Worm (Caenorhabditis elegans) whole organism, young adult: ENCODE measurements around the gene oac-8.

ENCODE experiments used
- B0019.2 ChIP-seq: fragments of 200-800 bp; sonication (Bioruptor generic); conservative IDR thresholded peaks from 2 replicates; pipeline ENCODE4 v1.3.6; 2022; ENCODE audit warnings: missing genetic modification reagents, missing genetic modification characterization, missing compliant biosample characterization
- F23B12.7 ChIP-seq: sonication (generic microtip); optimal IDR thresholded peaks from 2 replicates; lab custom pipeline; 2017; ENCODE audit warnings: missing genetic modification characterization, mild to moderate bottlenecking, missing compliant biosample characterization, antibody characterized with exemption, moderate library complexity; ENCODE audit not compliant: insufficient read depth
- F33H1.4 ChIP-seq: fragments of 200-800 bp; sonication (Bioruptor generic); IDR thresholded peaks from 2 replicates; pipeline ENCODE4 v1.3.6; 2022; ENCODE audit warnings: missing genetic modification reagents, missing genetic modification characterization, missing compliant biosample characterization
- F39B2.1 ChIP-seq: fragments of 200-800 bp; sonication (Bioruptor generic); IDR thresholded peaks from 2 replicates; pipeline ENCODE4 v1.3.6; 2022; ENCODE audit warnings: missing genetic modification reagents, missing genetic modification characterization, missing compliant biosample characterization
- F55B11.4 ChIP-seq: sonication (generic microtip); optimal IDR thresholded peaks from 2 replicates; lab custom pipeline; 2016; ENCODE audit warnings: missing compliant biosample characterization, missing genetic modification characterization, borderline replicate concordance; ENCODE audit not compliant: insufficient read depth
- K12H6.12 ChIP-seq: fragments of 200-800 bp; sonication (Bioruptor generic); optimal IDR thresholded peaks from 2 replicates; lab custom pipeline; 2018; ENCODE audit warnings: mild to moderate bottlenecking, missing genetic modification characterization, missing compliant biosample characterization
- T07F8.4 ChIP-seq: sonication (generic microtip); optimal IDR thresholded peaks from 2 replicates; lab custom pipeline; 2016; ENCODE audit warnings: mild to moderate bottlenecking, missing genetic modification characterization, moderate library complexity, missing compliant biosample characterization
- T26A5.8 ChIP-seq: sonication (generic microtip); optimal IDR thresholded peaks from 2 replicates; lab custom pipeline; 2016; ENCODE audit warnings: missing genetic modification characterization, missing compliant biosample characterization
- Y67H2A.10 ChIP-seq: fragments of 200-800 bp; sonication (Bioruptor generic); conservative IDR thresholded peaks from 2 replicates; pipeline ENCODE4 v1.3.6; 2022; ENCODE audit warnings: missing genetic modification reagents, missing genetic modification characterization, missing compliant biosample characterization
- attf-5 ChIP-seq: fragments of 200-800 bp; sonication (Bioruptor generic); optimal IDR thresholded peaks from 2 replicates; lab custom pipeline; 2018; ENCODE audit warnings: mild to moderate bottlenecking, missing genetic modification characterization, missing compliant biosample characterization
- bed-1 ChIP-seq: fragments of 200-800 bp; sonication (Bioruptor generic); IDR thresholded peaks from 2 replicates; pipeline ENCODE4 v1.3.6; 2022; ENCODE audit warnings: missing genetic modification reagents, missing genetic modification characterization, missing compliant biosample characterization
- ccch-3 ChIP-seq: fragments of 200-800 bp; sonication (Bioruptor generic); optimal IDR thresholded peaks from 2 replicates; lab custom pipeline; 2018; ENCODE audit warnings: mild to moderate bottlenecking, missing genetic modification characterization, missing compliant biosample characterization
- cebp-1 ChIP-seq, 2 experiments: fragments of 200-800 bp in 1 of 2; sonication (Bioruptor generic) in 1 of 2; sonication (generic microtip) in 1 of 2; IDR thresholded peaks in 1 of 2; optimal IDR thresholded peaks in 1 of 2; 2 replicates each; pipeline versions ENCODE4 v1.3.6 to Lab custom; 2017 to 2022; ENCODE audit warnings: missing compliant biosample characterization in 2 of 2, missing genetic modification characterization in 2 of 2, mild to moderate bottlenecking in 1 of 2, missing genetic modification reagents in 1 of 2, moderate library complexity in 1 of 2
- ceh-40 ChIP-seq: fragments of 200-800 bp; sonication (Bioruptor generic); IDR thresholded peaks from 2 replicates; pipeline ENCODE4 v1.3.6; 2022; ENCODE audit warnings: missing genetic modification characterization, missing compliant biosample characterization
- ceh-91 ChIP-seq: fragments of 200-800 bp; sonication (Bioruptor generic); IDR thresholded peaks from 2 replicates; pipeline ENCODE4 v1.3.6; 2022; ENCODE audit warnings: missing genetic modification reagents, missing genetic modification characterization, missing compliant biosample characterization
- dox-1 ChIP-seq: fragments of 200-800 bp; sonication (Bioruptor generic); IDR thresholded peaks from 2 replicates; pipeline ENCODE4 v1.3.6; 2022; ENCODE audit warnings: missing genetic modification reagents, missing genetic modification characterization, missing compliant biosample characterization
- ekl-4 ChIP-seq: fragments of 200-800 bp; sonication (Bioruptor generic); IDR thresholded peaks from 2 replicates; pipeline ENCODE4 v1.3.6; 2022; ENCODE audit warnings: missing genetic modification reagents, missing genetic modification characterization, missing compliant biosample characterization
- gei-17 ChIP-seq: fragments of 200-800 bp; sonication (Bioruptor generic); optimal IDR thresholded peaks from 2 replicates; lab custom pipeline; 2018; ENCODE audit warnings: mild to moderate bottlenecking, missing genetic modification characterization, missing compliant biosample characterization
- hlh-12 ChIP-seq: sonication (generic microtip); optimal IDR thresholded peaks from 2 replicates; lab custom pipeline; 2016; ENCODE audit warnings: missing genetic modification characterization, missing compliant biosample characterization
- hmg-1.2 ChIP-seq: fragments of 200-800 bp; sonication (Bioruptor generic); IDR thresholded peaks from 2 replicates; pipeline ENCODE4 v1.3.6; 2022; ENCODE audit warnings: missing genetic modification reagents, missing genetic modification characterization, missing compliant biosample characterization
- let-607 ChIP-seq, 2 experiments: fragments of 200-800 bp in 1 of 2; sonication (Bioruptor generic) in 1 of 2; sonication (generic microtip) in 1 of 2; optimal IDR thresholded peaks; 2 replicates each; lab custom pipeline; 2016 to 2018; ENCODE audit warnings: mild to moderate bottlenecking in 2 of 2, missing compliant biosample characterization in 2 of 2, missing genetic modification characterization in 2 of 2, moderate library complexity in 2 of 2, missing genotype in 1 of 2
- lin-54 ChIP-seq: fragments of 200-800 bp; sonication (Bioruptor generic); optimal IDR thresholded peaks from 2 replicates; lab custom pipeline; 2018; ENCODE audit warnings: mild to moderate bottlenecking, missing genetic modification characterization, missing compliant biosample characterization
- lir-1 ChIP-seq: fragments of 200-800 bp; sonication (Bioruptor generic); conservative IDR thresholded peaks from 2 replicates; pipeline ENCODE4 v1.3.6; 2022; ENCODE audit warnings: missing genetic modification reagents, missing genetic modification characterization, missing compliant biosample characterization
- madf-8 ChIP-seq: fragments of 200-800 bp; sonication (Bioruptor generic); conservative IDR thresholded peaks from 2 replicates; pipeline ENCODE4 v1.3.6; 2022; ENCODE audit warnings: missing genetic modification reagents, missing genetic modification characterization, missing compliant biosample characterization
- mel-28 ChIP-seq: sonication (generic microtip); optimal IDR thresholded peaks from 2 replicates; lab custom pipeline; 2016; ENCODE audit warnings: borderline replicate concordance, mild to moderate bottlenecking, missing genetic modification characterization, missing compliant biosample characterization
- nfya-2 ChIP-seq: fragments of 200-800 bp; sonication (Bioruptor generic); IDR thresholded peaks from 2 replicates; pipeline ENCODE4 v1.3.6; 2022; ENCODE audit warnings: missing genetic modification reagents, missing genetic modification characterization, missing compliant biosample characterization
- nhr-27 ChIP-seq: fragments of 200-800 bp; sonication (Bioruptor generic); optimal IDR thresholded peaks from 2 replicates; lab custom pipeline; 2018; ENCODE audit warnings: mild to moderate bottlenecking, missing genetic modification characterization, moderate library complexity, missing compliant biosample characterization
- nhr-80 ChIP-seq: sonication (generic microtip); optimal IDR thresholded peaks from 2 replicates; lab custom pipeline; 2016; ENCODE audit warnings: missing genetic modification characterization, missing compliant biosample characterization
- snpc-3.4 ChIP-seq: sonication (generic microtip); optimal IDR thresholded peaks from 2 replicates; lab custom pipeline; 2017; ENCODE audit warnings: missing genetic modification characterization, mild to moderate bottlenecking, missing compliant biosample characterization, antibody characterized with exemption, moderate library complexity, missing genotype, missing genetic modification reagents
- zfh-2 ChIP-seq: fragments of 200-800 bp; sonication (Bioruptor generic); conservative IDR thresholded peaks from 2 replicates; pipeline ENCODE4 v1.3.6; 2022; ENCODE audit warnings: missing genetic modification reagents, missing genetic modification characterization, missing compliant biosample characterization
- ztf-25 ChIP-seq: fragments of 200-800 bp; sonication (Bioruptor generic); IDR thresholded peaks from 2 replicates; pipeline ENCODE4 v1.3.6; 2022; ENCODE audit warnings: missing genetic modification reagents, missing genetic modification characterization, missing compliant biosample characterization
- ztf-6 ChIP-seq: fragments of 200-800 bp; sonication (Bioruptor generic); IDR thresholded peaks from 2 replicates; pipeline ENCODE4 v1.3.6; 2022; ENCODE audit warnings: missing genetic modification reagents, missing genetic modification characterization, missing compliant biosample characterization

oac-8 gene

DNA sequence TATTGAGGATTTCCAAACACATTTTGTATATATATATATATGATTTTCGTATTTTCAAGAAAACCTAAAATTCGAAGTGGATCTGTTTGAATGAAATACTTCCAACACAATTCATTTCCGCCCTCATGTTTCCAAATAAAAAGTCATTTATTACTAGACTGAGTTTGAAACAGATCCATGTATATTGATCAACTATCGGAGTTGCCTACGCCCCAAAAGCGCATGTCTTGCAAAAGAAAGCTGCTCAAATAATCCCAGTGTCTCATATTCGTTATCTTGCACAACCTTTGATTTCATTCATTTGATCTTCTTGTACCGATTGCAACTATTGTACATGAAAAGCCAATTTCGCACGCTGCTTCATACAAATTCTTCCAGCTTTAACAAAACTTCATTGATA lies 18.3 kb downstream of the oac-8 start, which contains the start of gene R09H10.2:
TSS of gene R09H10.2 (plus strand) at position 301 of the 400 bp plus-strand sequence.
- TF ChIP-seq F55B11.4 (tag; lab: Kevin White, UChicago) (no peak), T26A5.8 (tag; lab: Kevin White, UChicago) (no peak), hlh-12 (tag; lab: Kevin White, UChicago) (no peak), gei-17 (GFP tag; lab: Kevin White, UChicago) (no peak), nfya-2 (no peak), F23B12.7 (tag; lab: Kevin White, UChicago) (no peak), hmg-1.2 (GFP tag; lab: Robert Waterston, UW) (no peak), B0019.2 (GFP tag; lab: Robert Waterston, UW) (no peak), ceh-91 (no peak), lin-54 (GFP tag; lab: Kevin White, UChicago) (no peak), K12H6.12 (tag; lab: Kevin White, UChicago) (no peak), bed-1 (GFP tag; lab: Robert Waterston, UW) (no peak), cebp-1 (GFP tag; IDR thresholded peaks at IDR 0.05; lab: Robert Waterston, UW) (no peak), cebp-1 (tag; optimal IDR thresholded peaks at IDR 0.05; lab: Kevin White, UChicago) (no peak), F33H1.4 (GFP tag; lab: Robert Waterston, UW) (no peak), madf-8 (no peak), mel-28 (tag; lab: Kevin White, UChicago) (no peak), F39B2.1 (GFP tag; lab: Robert Waterston, UW) (no peak)

DNA sequence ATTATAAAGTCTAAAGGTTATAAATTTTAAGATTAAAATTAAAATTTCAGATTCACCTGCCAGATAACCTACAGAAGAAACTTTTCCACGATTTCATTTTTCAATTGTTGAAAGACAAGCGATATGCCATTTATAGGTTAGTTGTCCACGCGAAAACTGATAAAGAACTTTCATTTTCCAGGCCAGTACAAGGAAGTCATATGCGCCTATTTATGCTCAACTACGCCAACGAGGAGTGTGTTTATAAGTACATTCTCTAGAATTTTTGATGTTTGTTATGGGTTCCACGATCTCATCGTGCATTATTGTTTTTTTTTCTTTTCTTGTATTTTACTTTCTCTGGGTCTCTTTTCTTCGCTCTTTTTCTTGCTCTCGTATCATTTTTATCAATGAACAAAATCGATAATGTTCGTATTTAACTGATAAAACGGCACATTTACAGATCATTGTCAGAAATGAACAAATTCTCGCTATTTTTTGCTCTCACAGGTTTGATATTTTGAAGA lies 22.3 kb downstream of the oac-8 start, which contains the start of gene R09H10.3:
TSS of gene R09H10.3 (plus strand) at position 456 of the 506 bp plus-strand sequence.
- TF ChIP-seq snpc-3.4 (tag; lab: Kevin White, UChicago) (no peak), attf-5 (GFP tag; lab: Kevin White, UChicago) (no peak), ceh-40 (GFP tag; lab: Robert Waterston, UW) (no peak), lir-1 (GFP tag; lab: Robert Waterston, UW) (no peak), K12H6.12 (tag; lab: Kevin White, UChicago) (no peak), cebp-1 (GFP tag; IDR thresholded peaks at IDR 0.05; lab: Robert Waterston, UW) (no peak), cebp-1 (tag; optimal IDR thresholded peaks at IDR 0.05; lab: Kevin White, UChicago) (no peak), let-607 (tag; optimal IDR thresholded peaks at IDR 0.05; lab: Kevin White, UChicago) (peak in 1 of 2 experiments; percentile 1), ccch-3 (GFP tag; lab: Kevin White, UChicago) (no peak), nhr-27 (tag; lab: Kevin White, UChicago) (no peak), ztf-25 (GFP tag; lab: Robert Waterston, UW) (no peak), ceh-91 (no peak), zfh-2 (GFP tag; lab: Robert Waterston, UW) (no peak), Y67H2A.10 (GFP tag; lab: Robert Waterston, UW) (no peak), nhr-80 (tag; lab: Kevin White, UChicago) (peak; percentile 75), dox-1 (GFP tag; lab: Robert Waterston, UW) (no peak), T07F8.4 (no peak), ztf-6 (no peak)
- TF ChIP-seq, all 124 proteins: peak for 2

DNA sequence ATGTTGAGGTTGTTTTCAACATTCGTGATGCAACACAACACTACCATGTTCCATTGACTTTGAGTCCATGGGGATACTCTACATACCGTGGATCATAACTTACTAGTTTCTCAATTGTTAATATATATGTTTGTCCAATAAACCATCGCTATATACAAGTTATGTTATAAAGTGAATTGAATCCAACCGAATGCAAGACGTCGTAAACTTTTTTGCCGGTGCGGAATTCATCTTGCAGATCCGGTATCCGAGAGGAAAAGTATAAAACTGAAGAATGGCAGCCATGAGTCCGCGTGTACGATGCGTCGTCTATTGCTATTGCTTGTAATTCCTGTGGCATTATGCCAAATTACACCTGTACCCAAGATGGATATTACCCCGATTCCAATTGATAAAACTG lies 23.9 kb downstream of the oac-8 start, which contains the start of gene R09H10.6:
TSS of gene R09H10.6 (plus strand) at position 301 of the 400 bp plus-strand sequence.
- TF ChIP-seq ekl-4 (GFP tag; lab: Robert Waterston, UW) (no peak), F33H1.4 (GFP tag; lab: Robert Waterston, UW) (no peak)
